Fruit fly (Drosophila melanogaster): ENCODE measurements around the gene CG42464.

Gene CG42464

DNA sequence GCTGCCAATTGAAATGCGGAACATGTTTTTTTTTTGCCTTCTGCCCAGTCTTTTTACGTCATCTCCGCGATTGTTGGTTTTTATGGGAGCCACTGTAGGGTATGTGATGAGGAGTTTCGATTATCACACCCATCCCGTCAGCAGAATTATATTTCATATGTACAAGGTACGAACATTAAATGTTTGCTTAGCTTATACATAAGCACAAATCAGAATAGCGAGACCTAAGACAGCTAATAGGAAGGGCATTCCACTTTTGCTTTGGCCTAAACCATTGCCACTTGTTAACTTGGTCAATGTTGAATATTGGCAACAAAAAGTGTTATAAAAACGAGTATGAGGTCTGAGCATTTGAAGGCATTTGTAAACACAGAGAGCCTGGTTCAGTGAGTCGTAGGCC, 4.0 kb downstream of the CG42464 start, which contains the start of gene CG2816 (continued):
- no peak for TF ChIP-seq CG8359 (GFP tag; optimal IDR thresholded peaks at IDR 0.05; ENCODE audit: borderline replicate concordance)
- TF ChIP-seq sima (GFP tag; optimal IDR thresholded peaks at IDR 0.05), result no peak
- TF ChIP-seq CG4730 (GFP tag; IDR thresholded peaks at IDR 0.05), result peak; percentile 35; the same call in 1 of the 2 replicates
- no peak for TF ChIP-seq CG7928 (GFP tag; optimal IDR thresholded peaks at IDR 0.05)
- TF ChIP-seq CG10321 (GFP tag; IDR thresholded peaks at IDR 0.05), result 0 out of 2 replicates have a peak, but pooled peaks have one; percentile 13
- TF ChIP-seq CG13424 (tag; optimal IDR thresholded peaks at IDR 0.05), result peak; percentile 37
- TF ChIP-seq crc (GFP tag; optimal IDR thresholded peaks at IDR 0.05), result peak; percentile 71
- TF ChIP-seq CG10431 (GFP tag; optimal IDR thresholded peaks at IDR 0.05), result no peak
- peak; percentile 24; the same call in 1 of the 3 replicates for TF ChIP-seq CG14050 (GFP tag; IDR thresholded peaks at IDR 0.05)
- TF ChIP-seq CG10543 (GFP tag; optimal IDR thresholded peaks at IDR 0.05), result peak; percentile 69
- TF ChIP-seq CG31365 (tag; optimal IDR thresholded peaks at IDR 0.05), result no peak
- TF ChIP-seq Bdp1 (GFP tag; optimal IDR thresholded peaks at IDR 0.05), result no peak
- peak; percentile 65 for TF ChIP-seq CG18619 (GFP tag; optimal IDR thresholded peaks at IDR 0.05)
- TF ChIP-seq Xbp1 (GFP tag; optimal IDR thresholded peaks at IDR 0.05), result peak; percentile 27
- TF ChIP-seq sug (tag; optimal IDR thresholded peaks at IDR 0.05), result peak; percentile 59
- no peak for TF ChIP-seq kah (GFP tag; optimal IDR thresholded peaks at IDR 0.05)
- no peak for TF ChIP-seq bsh (GFP tag; optimal IDR thresholded peaks at IDR 0.05)
- peak; percentile 51 for TF ChIP-seq CG1603 (tag; optimal IDR thresholded peaks at IDR 0.05)
- no peak for TF ChIP-seq Neu2 (GFP tag; optimal IDR thresholded peaks at IDR 0.05; ENCODE audit: borderline replicate concordance)
- TF ChIP-seq vvl (GFP tag; IDR thresholded peaks at IDR 0.05), result peak; percentile 87; the same call in 1 of the 2 replicates
- TF ChIP-seq CG13123 (GFP tag; optimal IDR thresholded peaks at IDR 0.05), result no peak
- TF ChIP-seq CG10267 (tag; optimal IDR thresholded peaks at IDR 0.05), result peak; percentile 19
- TF ChIP-seq CG15514 (GFP tag; optimal IDR thresholded peaks at IDR 0.05), result peak; percentile 38
- TF ChIP-seq H15 (GFP tag; IDR thresholded peaks at IDR 0.05), result no peak
- peak; percentile 89 for TF ChIP-seq vfl (GFP tag; optimal IDR thresholded peaks at IDR 0.05)
- peak; percentile 93 for TF ChIP-seq sob (GFP tag; IDR thresholded peaks at IDR 0.05)
- TF ChIP-seq Gug (GFP tag; IDR thresholded peaks at IDR 0.05), result peak; percentile 54; the same call in 2 of the 4 replicates
- no peak for TF ChIP-seq CG17186 (GFP tag; optimal IDR thresholded peaks at IDR 0.05)
- peak; percentile 38 for TF ChIP-seq Side (GFP tag; optimal IDR thresholded peaks at IDR 0.05)
- TF ChIP-seq ro (GFP tag; IDR thresholded peaks at IDR 0.05), result no peak
- TF ChIP-seq fd64A (GFP tag; optimal IDR thresholded peaks at IDR 0.05), result no peak
- 0 out of 2 replicates have a peak, but pooled peaks have one; percentile 22 for TF ChIP-seq CG17328 (GFP tag; IDR thresholded peaks at IDR 0.05)
- TF ChIP-seq abd-A (tag; optimal IDR thresholded peaks at IDR 0.05), result no peak
- TF ChIP-seq fru (optimal IDR thresholded peaks at IDR 0.05), result no peak
- TF ChIP-seq CG13775 (GFP tag; optimal IDR thresholded peaks at IDR 0.05), result peak; percentile 26
- no peak for TF ChIP-seq TFAM (GFP tag; optimal IDR thresholded peaks at IDR 0.05)
- no peak for TF ChIP-seq pfk (GFP tag; optimal IDR thresholded peaks at IDR 0.05)
- TF ChIP-seq CG13287 (GFP tag; IDR thresholded peaks at IDR 0.05; ENCODE audit: partially characterized antibody), result no peak
- peak; percentile 88 for TF ChIP-seq fu2 (GFP tag; optimal IDR thresholded peaks at IDR 0.05)
- peak; percentile 85 for TF ChIP-seq Ptx1 (GFP tag; IDR thresholded peaks at IDR 0.05)
- no peak for TF ChIP-seq exex (tag; optimal IDR thresholded peaks at IDR 0.05)
- TF ChIP-seq Awh (GFP tag; IDR thresholded peaks at IDR 0.05), result no peak
- no peak for TF ChIP-seq Mes4 (GFP tag; optimal IDR thresholded peaks at IDR 0.05)
- peak; percentile 25 for TF ChIP-seq chn (GFP tag; optimal IDR thresholded peaks at IDR 0.05)
- peak; percentile 38 for TF ChIP-seq bcd (GFP tag; optimal IDR thresholded peaks at IDR 0.05)
- TF ChIP-seq CG11696 (GFP tag; IDR thresholded peaks at IDR 0.05), result no peak
- peak; percentile 18 for TF ChIP-seq CG4617 (GFP tag; optimal IDR thresholded peaks at IDR 0.05; ENCODE audit: borderline replicate concordance)
- TF ChIP-seq tll (GFP tag; optimal IDR thresholded peaks at IDR 0.05), result no peak
- no peak for TF ChIP-seq trem (tag; optimal IDR thresholded peaks at IDR 0.05)
- TF ChIP-seq bigmax (GFP tag; optimal IDR thresholded peaks at IDR 0.05), result no peak
- no peak for TF ChIP-seq dati (GFP tag; IDR thresholded peaks at IDR 0.05)

All from whole organism, embryonic.